Fruit fly (Drosophila melanogaster): ENCODE data around the gene Pak.

DNA sequence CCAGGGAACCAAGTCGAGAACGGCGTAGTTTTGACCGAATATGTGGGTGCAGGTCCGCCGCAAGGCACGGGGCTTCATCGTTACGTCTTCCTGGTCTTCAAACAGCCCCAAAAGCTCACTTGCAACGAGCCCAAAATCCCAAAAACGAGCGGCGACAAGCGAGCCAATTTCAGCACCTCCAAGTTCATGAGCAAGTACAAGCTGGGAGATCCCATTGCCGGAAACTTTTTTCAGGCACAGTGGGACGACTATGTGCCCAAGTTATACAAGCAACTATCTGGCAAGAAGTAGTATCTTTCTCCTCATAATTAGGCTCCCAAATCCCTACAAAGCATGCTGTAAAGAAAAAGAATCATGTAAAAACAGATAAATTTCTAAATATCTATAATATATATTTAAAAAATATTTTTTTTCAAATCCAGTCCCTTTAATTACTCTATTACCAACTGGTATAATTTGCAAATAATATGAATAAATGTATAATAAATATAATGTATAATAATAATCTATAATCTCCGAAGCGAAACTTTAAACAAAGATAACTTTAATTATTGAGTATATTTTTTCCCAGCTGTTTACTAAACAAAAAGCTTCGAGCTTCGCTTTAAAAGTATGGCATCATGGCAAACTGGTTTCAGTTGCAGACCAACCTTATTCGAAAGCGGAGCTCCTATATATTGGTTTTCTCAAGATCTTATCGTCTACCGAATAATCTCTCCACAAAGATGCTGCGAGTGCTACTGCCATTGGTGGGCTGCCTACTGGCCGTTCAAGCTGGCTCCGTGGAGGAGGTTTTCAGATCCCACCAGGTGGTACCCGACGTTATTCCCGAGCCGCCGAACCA, 7.1 kb upstream of the Pak start, which contains the start of gene CG17919:
- no peak for TF ChIP-seq Hnf4 (GFP tag; optimal IDR thresholded peaks at IDR 0.05)
- TF ChIP-seq usp (GFP tag; optimal IDR thresholded peaks at IDR 0.05) = no peak
- no peak for TF ChIP-seq Jra (GFP tag; optimal IDR thresholded peaks at IDR 0.05)
- TF ChIP-seq Hr78 (GFP tag; optimal IDR thresholded peaks at IDR 0.05) = no peak
- no peak for TF ChIP-seq CrebA (GFP tag; optimal IDR thresholded peaks at IDR 0.05; ENCODE audit: borderline replicate concordance)
- TF ChIP-seq dsf (GFP tag; optimal IDR thresholded peaks at IDR 0.05; ENCODE audit: borderline replicate concordance) = no peak
- no peak for TF ChIP-seq psq (GFP tag; optimal IDR thresholded peaks at IDR 0.05)
- TF ChIP-seq brk (GFP tag; optimal IDR thresholded peaks at IDR 0.05) = no peak
- peak; percentile 28 for TF ChIP-seq fru (GFP tag; optimal IDR thresholded peaks at IDR 0.05)
- TF ChIP-seq GATAd (GFP tag; optimal IDR thresholded peaks at IDR 0.05) = no peak
- no peak for TF ChIP-seq Mio (GFP tag; optimal IDR thresholded peaks at IDR 0.05)
- no peak for TF ChIP-seq Dfd (GFP tag; optimal IDR thresholded peaks at IDR 0.05)
- TF ChIP-seq woc (GFP tag; optimal IDR thresholded peaks at IDR 0.05) = no peak
